Fruit fly (Drosophila melanogaster) whole organism, embryonic: Measurements from ENCODE around the gene Nt5b.

ENCODE experiments used
- Aef1 ChIP-seq: fragments of 200-800 bp; sonication (Bioruptor generic); IDR thresholded peaks from 3 replicates; pipeline ENCODE4 v1.3.6; 2022; ENCODE audit warnings: missing biosample characterization, missing genetic modification characterization
- CG10267 ChIP-seq: fragments of 200-800 bp; sonication (Bioruptor generic); optimal IDR thresholded peaks from 2 replicates; lab custom pipeline; 2018; ENCODE audit warnings: missing biosample characterization, mild to moderate bottlenecking, missing genetic modification characterization, moderate library complexity
- CG10543 ChIP-seq: fragments of 200-800 bp; sonication (Bioruptor generic); optimal IDR thresholded peaks from 3 replicates; lab custom pipeline; 2017; ENCODE audit warnings: missing biosample characterization, mild to moderate bottlenecking, missing genetic modification characterization, moderate library complexity
- CG10979 ChIP-seq: fragments of 200-800 bp; sonication (Bioruptor generic); optimal IDR thresholded peaks from 2 replicates; lab custom pipeline; 2018; ENCODE audit warnings: missing biosample characterization, mild to moderate bottlenecking, missing genetic modification characterization, moderate library complexity
- CG11093 ChIP-seq: fragments of 200-800 bp; sonication (Bioruptor generic); IDR thresholded peaks from 3 replicates; pipeline ENCODE4 v1.3.6; 2022; ENCODE audit warnings: missing biosample characterization, missing genetic modification characterization
- CG12219 ChIP-seq: fragments of 200-800 bp; sonication (Bioruptor generic); optimal IDR thresholded peaks from 3 replicates; lab custom pipeline; 2018; ENCODE audit warnings: missing biosample characterization, mild to moderate bottlenecking, missing genetic modification characterization
- CG12236 ChIP-seq: fragments of 200-800 bp; sonication (Bioruptor generic); optimal IDR thresholded peaks from 2 replicates; lab custom pipeline; 2016; ENCODE audit warnings: missing biosample characterization, missing genetic modification characterization
- CG13296 ChIP-seq: fragments of 200-800 bp; sonication (Bioruptor generic); optimal IDR thresholded peaks from 3 replicates; lab custom pipeline; 2018; ENCODE audit warnings: missing biosample characterization, mild to moderate bottlenecking, missing genetic modification characterization
- CG15011 ChIP-seq: fragments of 200-800 bp; sonication (Bioruptor generic); optimal IDR thresholded peaks from 3 replicates; lab custom pipeline; 2018; ENCODE audit warnings: missing biosample characterization, mild to moderate bottlenecking, missing genetic modification characterization
- CG15696 ChIP-seq: fragments of 200-800 bp; sonication (Bioruptor generic); optimal IDR thresholded peaks from 2 replicates; lab custom pipeline; 2019; ENCODE audit warnings: missing biosample characterization, mild to moderate bottlenecking, missing genetic modification characterization, moderate library complexity
- CG2116 ChIP-seq: fragments of 200-800 bp; sonication (Bioruptor generic); optimal IDR thresholded peaks from 3 replicates; lab custom pipeline; 2018; ENCODE audit warnings: missing biosample characterization, mild to moderate bottlenecking, missing genetic modification characterization
- CG31441 ChIP-seq: fragments of 200-800 bp; sonication (Bioruptor generic); IDR thresholded peaks from 2 replicates; pipeline ENCODE4 v1.3.6; 2022; ENCODE audit warnings: missing biosample characterization, missing genetic modification characterization
- CG32532 ChIP-seq: fragments of 200-800 bp; sonication (Bioruptor generic); IDR thresholded peaks from 2 replicates; pipeline ENCODE4 v1.3.6; 2022; ENCODE audit warnings: missing biosample characterization, missing genetic modification characterization
- CG4360 ChIP-seq: fragments of 200-800 bp; sonication (Bioruptor generic); IDR thresholded peaks from 2 replicates; pipeline ENCODE4 v1.3.6; 2022; ENCODE audit warnings: missing biosample characterization, missing genetic modification characterization
- CG4404 ChIP-seq: fragments of 200-800 bp; sonication (Bioruptor generic); IDR thresholded peaks from 2 replicates; pipeline ENCODE4 v1.3.6; 2022; ENCODE audit warnings: missing biosample characterization, missing genetic modification characterization
- CG6765 ChIP-seq: fragments of 200-800 bp; sonication (Bioruptor generic); optimal IDR thresholded peaks from 3 replicates; lab custom pipeline; 2017; ENCODE audit warnings: missing biosample characterization, mild to moderate bottlenecking, missing genetic modification characterization
- CG8359 ChIP-seq: fragments of 200-800 bp; sonication (Bioruptor generic); optimal IDR thresholded peaks from 2 replicates; lab custom pipeline; 2017; ENCODE audit warnings: missing biosample characterization, mild to moderate bottlenecking, missing genetic modification characterization, borderline replicate concordance
- CG9797 ChIP-seq: fragments of 200-800 bp; sonication (Bioruptor generic); optimal IDR thresholded peaks from 3 replicates; lab custom pipeline; 2018; ENCODE audit warnings: missing biosample characterization, mild to moderate bottlenecking, missing genetic modification characterization
- CoRest ChIP-seq: fragments of 200-800 bp; sonication (Bioruptor generic); optimal IDR thresholded peaks from 3 replicates; lab custom pipeline; 2018; ENCODE audit warnings: missing biosample characterization, mild to moderate bottlenecking, missing genetic modification characterization, moderate library complexity
- D19B ChIP-seq: fragments of 200-800 bp; sonication (Bioruptor generic); optimal IDR thresholded peaks from 2 replicates; lab custom pipeline; 2017; ENCODE audit warnings: missing biosample characterization, mild to moderate bottlenecking, missing genetic modification characterization
- Dbx ChIP-seq: fragments of 200-800 bp; sonication (Bioruptor generic); IDR thresholded peaks from 3 replicates; pipeline ENCODE4 v1.3.6; 2022; ENCODE audit warnings: missing biosample characterization, missing genetic modification characterization
- Dek ChIP-seq: fragments of 200-800 bp; sonication (Bioruptor generic); optimal IDR thresholded peaks from 3 replicates; lab custom pipeline; 2019; ENCODE audit warnings: missing biosample characterization, mild to moderate bottlenecking, missing genetic modification characterization, moderate library complexity
- Dfd ChIP-seq, 2 experiments: fragments of >200 bp; optimal IDR thresholded peaks; 2 replicates each; lab custom pipeline; 2017; ENCODE audit warnings: missing biosample characterization in 2 of 2, missing genetic modification characterization in 2 of 2
- Ets65A ChIP-seq: fragments of 200-800 bp; sonication (Bioruptor generic); peaks from one replicate; lab custom pipeline; 2016; ENCODE audit warnings: missing biosample characterization, missing genetic modification characterization
- Fer3 ChIP-seq: fragments of 200-800 bp; sonication (Bioruptor generic); optimal IDR thresholded peaks from 2 replicates; lab custom pipeline; 2018; ENCODE audit warnings: missing biosample characterization, mild to moderate bottlenecking, missing genetic modification characterization, moderate library complexity
- HHEX ChIP-seq: fragments of 200-800 bp; sonication (Bioruptor generic); optimal IDR thresholded peaks from 3 replicates; lab custom pipeline; 2017; ENCODE audit warnings: missing biosample characterization, mild to moderate bottlenecking, missing genetic modification characterization, missing genetic modification reagents
- Hr39 ChIP-seq: fragments of >200 bp; optimal IDR thresholded peaks from 2 replicates; lab custom pipeline; 2017
- Nf-YC ChIP-seq: fragments of 200-800 bp; optimal IDR thresholded peaks from 3 replicates; lab custom pipeline; 2019; ENCODE audit warnings: missing biosample characterization, mild to moderate bottlenecking, missing genetic modification characterization, moderate library complexity
- Rx ChIP-seq: fragments of 200-800 bp; sonication (Bioruptor generic); IDR thresholded peaks from 2 replicates; pipeline ENCODE4 v1.3.6; 2022; ENCODE audit warnings: missing biosample characterization, missing genetic modification characterization
- ac ChIP-seq: fragments of 200-800 bp; sonication (Bioruptor generic); optimal IDR thresholded peaks from 3 replicates; lab custom pipeline; 2017; ENCODE audit warnings: missing biosample characterization, mild to moderate bottlenecking, missing genetic modification characterization
- bbx ChIP-seq: fragments of 200-800 bp; sonication (Bioruptor generic); IDR thresholded peaks from 2 replicates; pipeline ENCODE4 v1.3.6; 2022; ENCODE audit warnings: missing biosample characterization, missing genetic modification characterization; ENCODE audit not compliant: partially characterized antibody
- br ChIP-seq: fragments of >200 bp; optimal IDR thresholded peaks from 2 replicates; lab custom pipeline; 2017
- caup ChIP-seq: fragments of 200-800 bp; sonication (Bioruptor generic); optimal IDR thresholded peaks from 3 replicates; lab custom pipeline; 2017; ENCODE audit warnings: missing biosample characterization, mild to moderate bottlenecking, missing genetic modification characterization, moderate library complexity; ENCODE audit not compliant: severe bottlenecking
- chm ChIP-seq: fragments of 200-800 bp; sonication (Bioruptor generic); IDR thresholded peaks from 2 replicates; pipeline ENCODE4 v1.3.6; 2022; ENCODE audit warnings: missing biosample characterization, missing genetic modification characterization
- dati ChIP-seq: fragments of 200-800 bp; sonication (Bioruptor generic); IDR thresholded peaks from 2 replicates; pipeline ENCODE4 v1.3.6; 2022; ENCODE audit warnings: missing biosample characterization, missing genetic modification characterization
- emc ChIP-seq: fragments of 200-800 bp; sonication (Bioruptor generic); optimal IDR thresholded peaks from 2 replicates; lab custom pipeline; 2016; ENCODE audit warnings: missing biosample characterization, missing genetic modification characterization
- esg ChIP-seq: fragments of 200-800 bp; sonication (Bioruptor generic); conservative IDR thresholded peaks from 2 replicates; pipeline ENCODE4 v1.3.6; 2022; ENCODE audit warnings: missing biosample characterization, missing genetic modification characterization
- eve ChIP-seq, 2 experiments: fragments of >200 bp; optimal IDR thresholded peaks; 2 replicates each; lab custom pipeline; 2017; ENCODE audit warnings: missing biosample characterization in 2 of 2, missing genetic modification characterization in 2 of 2
- gsb-n ChIP-seq: fragments of 200-800 bp; sonication (Bioruptor generic); optimal IDR thresholded peaks from 3 replicates; lab custom pipeline; 2018; ENCODE audit warnings: missing biosample characterization, mild to moderate bottlenecking, missing genetic modification characterization
- kni ChIP-seq: fragments of 200-800 bp; sonication (Bioruptor generic); optimal IDR thresholded peaks from 3 replicates; lab custom pipeline; 2017; ENCODE audit warnings: mild to moderate bottlenecking, missing biosample characterization, missing genetic modification reagents, missing genetic modification characterization
- maf-S ChIP-seq: fragments of 200-800 bp; sonication (Bioruptor generic); optimal IDR thresholded peaks from 2 replicates; lab custom pipeline; 2016; ENCODE audit warnings: missing biosample characterization, missing genetic modification characterization
- p53 ChIP-seq: fragments of 200-800 bp; sonication (Bioruptor generic); optimal IDR thresholded peaks from 2 replicates; lab custom pipeline; 2016; ENCODE audit warnings: missing biosample characterization, missing genetic modification characterization
- pan ChIP-seq, 4 experiments: fragments of >200 bp in 3 of 4; fragments of 200-800 bp in 1 of 4; sonication (Bioruptor generic) in 1 of 4; optimal IDR thresholded peaks in 3 of 4; IDR thresholded peaks in 1 of 4; 2 replicates each; pipeline versions ENCODE4 v1.3.6 to Lab custom; 2017 to 2022; ENCODE audit warnings: missing biosample characterization in 2 of 4, missing genetic modification characterization in 2 of 4, mixed read lengths in 1 of 4
- sens ChIP-seq: fragments of 200-800 bp; sonication (Bioruptor generic); peaks from one replicate; lab custom pipeline; 2016; ENCODE audit warnings: missing biosample characterization, missing genetic modification characterization
- sisA ChIP-seq: fragments of 200-800 bp; sonication (Bioruptor generic); IDR thresholded peaks from 2 replicates; pipeline ENCODE4 v1.3.6; 2022; ENCODE audit warnings: missing biosample characterization, missing genetic modification characterization
- slou ChIP-seq: fragments of 200-800 bp; sonication (Bioruptor generic); optimal IDR thresholded peaks from 3 replicates; lab custom pipeline; 2016; ENCODE audit warnings: missing biosample characterization, missing genetic modification characterization
- tin ChIP-seq: fragments of 200-800 bp; sonication (Bioruptor generic); optimal IDR thresholded peaks from 3 replicates; lab custom pipeline; 2016; ENCODE audit warnings: missing biosample characterization, missing genetic modification characterization
- tio ChIP-seq: fragments of 200-800 bp; sonication (Bioruptor generic); optimal IDR thresholded peaks from 2 replicates; lab custom pipeline; 2017; ENCODE audit warnings: missing biosample characterization, missing genetic modification characterization, inconsistent platforms
- trh ChIP-seq: fragments of 200-800 bp; sonication (Bioruptor generic); optimal IDR thresholded peaks from 2 replicates; lab custom pipeline; 2016; ENCODE audit warnings: missing biosample characterization, missing genetic modification characterization

The Nt5b gene

DNA sequence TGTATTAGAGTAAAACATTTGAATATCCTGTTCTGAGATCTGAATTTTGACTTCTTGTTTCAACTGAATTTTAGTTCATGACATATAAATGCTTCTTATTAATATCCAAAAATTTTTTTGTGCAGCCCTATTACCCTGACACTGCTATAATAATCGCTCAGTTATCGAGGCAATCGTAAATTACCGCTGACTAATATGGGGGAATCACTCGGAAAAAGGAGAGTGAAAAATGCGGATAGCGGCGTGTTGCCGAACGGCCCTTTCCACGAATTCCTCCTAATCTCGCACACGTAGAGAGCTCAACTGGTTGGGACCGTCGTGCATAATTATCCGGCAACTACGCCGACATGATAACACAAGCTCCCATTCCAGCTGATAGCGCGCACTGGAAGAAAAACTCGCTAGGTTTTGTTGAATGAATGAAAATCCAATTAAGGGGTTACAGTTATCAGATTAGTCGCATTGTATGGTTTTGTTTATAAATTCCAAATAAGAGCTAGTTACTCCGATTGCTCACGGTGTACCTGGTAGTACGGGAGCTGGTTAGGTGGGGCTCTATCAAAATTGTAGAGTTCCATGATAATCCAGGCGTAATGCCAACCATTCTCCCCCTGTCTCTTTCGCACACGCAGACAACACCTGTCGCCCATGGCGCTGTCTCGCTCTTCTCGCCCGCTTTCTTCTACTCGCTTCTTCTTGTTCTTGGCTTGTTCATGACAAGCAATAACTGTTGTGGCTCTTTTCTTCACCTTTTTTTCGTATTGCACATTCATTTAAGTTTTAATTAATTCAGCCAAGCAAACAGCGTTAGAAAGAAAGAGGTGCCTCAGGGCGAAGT is 41.9 kb downstream of the Nt5b start (continued):
- peak; percentile 79 for TF ChIP-seq Aef1 (GFP tag; lab: Robert Waterston, UW)
- peak; percentile 84 for TF ChIP-seq CG32532 (GFP tag; lab: Robert Waterston, UW)
- no peak for TF ChIP-seq bbx (GFP tag; lab: Robert Waterston, UW)
- TF ChIP-seq CG4404 (GFP tag; lab: Robert Waterston, UW) = peak; percentile 55
- TF ChIP-seq tio = no peak
- TF ChIP-seq CoRest = peak; percentile 21
- peak; percentile 97 for TF ChIP-seq Ets65A
- peak; percentile 60 for TF ChIP-seq Dek (tag; lab: Kevin White, UChicago)
- peak; percentile 24 for TF ChIP-seq emc (GFP tag; lab: Kevin White, UChicago)
- no peak for TF ChIP-seq CG9797
- no peak for TF ChIP-seq slou
- no peak for TF ChIP-seq Dfd (GFP tag; optimal IDR thresholded peaks at IDR 0.05; lab: Kevin White, UChicago)
- TF ChIP-seq br (lab: Kevin White, UChicago) = no peak
- TF ChIP-seq CG15696 (tag; lab: Kevin White, UChicago) = no peak
- peak; percentile 75; the same call in 1 of the 2 replicates for TF ChIP-seq chm (GFP tag; lab: Robert Waterston, UW)
- peak; percentile 48 for TF ChIP-seq p53 (GFP tag; lab: Kevin White, UChicago)
- no peak for TF ChIP-seq Hr39 (lab: Kevin White, UChicago)
- TF ChIP-seq eve (GFP tag; optimal IDR thresholded peaks at IDR 0.05; lab: Kevin White, UChicago) = no peak
- TF ChIP-seq Fer3 (tag; lab: Kevin White, UChicago) = peak; percentile 76
- TF ChIP-seq esg (GFP tag; lab: Robert Waterston, UW) = peak; percentile 57
- peak; percentile 71 for TF ChIP-seq CG12219
- no peak for TF ChIP-seq pan (optimal IDR thresholded peaks at IDR 0.05; lab: Kevin White, UChicago)
- TF ChIP-seq pan (GFP tag; optimal IDR thresholded peaks at IDR 0.05 in 1 of 2, IDR thresholded peaks at IDR 0.05 in 1 of 2) = peak in 1 of 2 experiments; percentile 74
- peak; percentile 25 for TF ChIP-seq CG12236 (GFP tag; lab: Kevin White, UChicago)
- no peak for TF ChIP-seq CG4360 (GFP tag; lab: Robert Waterston, UW)
- peak; percentile 17 for TF ChIP-seq CG8359
- peak; percentile 7 for TF ChIP-seq D19B (GFP tag; lab: Kevin White, UChicago)
- TF ChIP-seq CG2116 (GFP tag; lab: Kevin White, UChicago) = peak; percentile 13
- no peak for TF ChIP-seq ac (GFP tag; lab: Kevin White, UChicago)
- peak; percentile 80 for TF ChIP-seq sens
- peak; percentile 86 for TF ChIP-seq CG10543 (GFP tag; lab: Kevin White, UChicago)
- peak; percentile 46; the same call in 2 of the 3 replicates for TF ChIP-seq CG11093 (GFP tag; lab: Robert Waterston, UW)
- TF ChIP-seq Dbx (GFP tag; lab: Robert Waterston, UW) = peak; percentile 91
- TF ChIP-seq tin (GFP tag; lab: Kevin White, UChicago) = peak; percentile 23
- peak; percentile 72 for TF ChIP-seq HHEX (GFP tag; lab: Kevin White, UChicago)
- TF ChIP-seq kni = peak; percentile 57
- TF ChIP-seq Rx (GFP tag; lab: Robert Waterston, UW) = peak; percentile 50
- TF ChIP-seq trh (GFP tag; lab: Kevin White, UChicago) = no peak
- peak; percentile 76 for TF ChIP-seq caup
- no peak for TF ChIP-seq CG6765 (GFP tag; lab: Kevin White, UChicago)
- TF ChIP-seq Nf-YC (tag; lab: Kevin White, UChicago) = peak; percentile 21
- TF ChIP-seq sisA = peak; percentile 75
- peak; percentile 37 for TF ChIP-seq CG15011 (GFP tag; lab: Kevin White, UChicago)
- peak; percentile 26 for TF ChIP-seq CG10267 (tag; lab: Kevin White, UChicago)
- peak; percentile 8 for TF ChIP-seq gsb-n (tag; lab: Kevin White, UChicago)
- peak; percentile 52 for TF ChIP-seq CG31441
- peak; percentile 65 for TF ChIP-seq maf-S (GFP tag; lab: Kevin White, UChicago)
- 0 out of 2 replicates have a peak, but pooled peaks have one; percentile 22 for TF ChIP-seq dati
- peak; percentile 67 for TF ChIP-seq CG13296
- TF ChIP-seq CG10979 (tag; lab: Kevin White, UChicago) = peak; percentile 56
